Worm (Caenorhabditis elegans) whole organism, midembryonic: ENCODE data around the gene ZK1055.4.

Experiments used
- flt-1 ChIP-seq: fragments of 200-800 bp; sonication (Bioruptor generic); IDR thresholded peaks from 2 replicates; pipeline ENCODE4 v1.3.6; 2022; ENCODE audit warnings: missing genetic modification characterization, missing compliant biosample characterization
- tab-1 ChIP-seq: fragments of 200-800 bp; sonication (Bioruptor generic); IDR thresholded peaks from 2 replicates; pipeline ENCODE4 v1.3.6; 2022; ENCODE audit warnings: missing genetic modification characterization, missing compliant biosample characterization

DNA sequence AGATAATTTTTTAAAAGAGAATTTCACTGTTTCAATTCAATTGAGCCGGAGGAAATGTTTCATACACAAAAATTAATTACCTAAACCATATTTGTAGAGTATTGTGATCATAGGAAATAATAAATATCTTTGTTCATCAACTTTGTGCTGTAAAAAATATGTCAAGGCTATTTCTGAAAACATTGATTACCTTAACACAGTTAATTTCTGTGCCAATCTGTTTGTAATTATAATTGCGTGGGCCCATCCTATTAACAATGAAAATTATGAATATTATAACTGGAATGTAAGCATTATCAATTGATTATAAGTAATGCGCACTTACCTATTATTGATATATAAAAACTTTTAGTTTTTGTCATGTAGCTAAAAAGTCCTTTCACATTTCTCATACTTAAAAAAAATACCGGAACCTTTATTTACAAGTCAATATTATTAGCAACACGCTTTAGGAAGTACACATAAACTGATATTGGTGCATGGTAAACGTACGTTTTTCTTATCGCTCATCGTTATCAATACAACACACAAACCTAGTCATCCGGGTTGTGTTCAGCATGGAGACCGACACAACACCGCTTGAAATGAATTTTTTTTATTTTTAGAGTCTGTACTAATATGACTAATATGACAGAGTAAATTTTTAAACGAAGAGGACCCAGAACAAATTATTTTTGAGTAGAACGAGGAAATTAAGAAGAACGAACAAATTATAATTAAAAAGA lies 6.3 kb upstream of the ZK1055.4 start, which contains the start of gene fut-2:
- TF ChIP-seq flt-1 (GFP tag; lab: Robert Waterston, UW) (no peak), tab-1 (no peak)
